Fruit fly (Drosophila melanogaster) whole organism, embryonic: ENCODE measurements around the gene slif.

Source experiments
- ATbp ChIP-seq: fragments of 200-800 bp; sonication (Bioruptor generic); optimal IDR thresholded peaks from 2 replicates; lab custom pipeline; 2017; ENCODE audit warnings: missing biosample characterization, mild to moderate bottlenecking, missing genetic modification characterization, missing genetic modification reagents
- Asciz ChIP-seq: fragments of 200-800 bp; sonication (Bioruptor generic); optimal IDR thresholded peaks from 2 replicates; lab custom pipeline; 2017; ENCODE audit warnings: missing biosample characterization, mild to moderate bottlenecking, missing genetic modification characterization, missing genetic modification reagents
- Awh ChIP-seq: fragments of 200-800 bp; sonication (Bioruptor generic); IDR thresholded peaks from 2 replicates; pipeline ENCODE4, ENCODE4 v1.3.6; 2022; ENCODE audit warnings: missing biosample characterization, missing genetic modification characterization
- CG10543 ChIP-seq: fragments of 200-800 bp; sonication (Bioruptor generic); optimal IDR thresholded peaks from 3 replicates; lab custom pipeline; 2017; ENCODE audit warnings: missing biosample characterization, mild to moderate bottlenecking, missing genetic modification characterization, moderate library complexity
- CG11560 ChIP-seq: fragments of 200-800 bp; sonication (Bioruptor generic); IDR thresholded peaks from 3 replicates; pipeline ENCODE4 v1.3.6; 2022; ENCODE audit warnings: missing biosample characterization, missing genetic modification characterization
- CG12155 ChIP-seq: fragments of 200-800 bp; sonication (Bioruptor generic); optimal IDR thresholded peaks from 3 replicates; lab custom pipeline; 2016; ENCODE audit warnings: missing biosample characterization, missing genetic modification characterization
- CG12942 ChIP-seq: fragments of 200-800 bp; sonication (Bioruptor generic); optimal IDR thresholded peaks from 3 replicates; lab custom pipeline; 2016; ENCODE audit warnings: missing biosample characterization, missing genetic modification characterization
- CG14710 ChIP-seq: fragments of 200-800 bp; sonication (Bioruptor generic); optimal IDR thresholded peaks from 3 replicates; lab custom pipeline; 2019; ENCODE audit warnings: missing biosample characterization, mild to moderate bottlenecking, missing genetic modification characterization, moderate library complexity
- CG1602 ChIP-seq: fragments of 200-800 bp; sonication (Bioruptor generic); optimal IDR thresholded peaks from 3 replicates; lab custom pipeline; 2016; ENCODE audit warnings: missing biosample characterization, missing genetic modification characterization
- CG16863 ChIP-seq: fragments of 200-800 bp; sonication (Bioruptor generic); optimal IDR thresholded peaks from 3 replicates; lab custom pipeline; 2016; ENCODE audit warnings: missing biosample characterization, missing genetic modification characterization
- CG17186 ChIP-seq: fragments of 200-800 bp; sonication (Bioruptor generic); optimal IDR thresholded peaks from 3 replicates; lab custom pipeline; 2017; ENCODE audit warnings: missing biosample characterization, missing genetic modification reagents, missing genetic modification characterization
- CG17359 ChIP-seq: fragments of 200-800 bp; sonication (Bioruptor generic); optimal IDR thresholded peaks from 3 replicates; lab custom pipeline; 2018; ENCODE audit warnings: missing biosample characterization, mild to moderate bottlenecking, missing genetic modification characterization, moderate library complexity
- CG17829 ChIP-seq: fragments of 200-800 bp; optimal IDR thresholded peaks from 2 replicates; lab custom pipeline; 2019; ENCODE audit warnings: missing biosample characterization, mild to moderate bottlenecking, missing genetic modification characterization, moderate library complexity
- CG17912 ChIP-seq: fragments of 200-800 bp; sonication (Bioruptor generic); optimal IDR thresholded peaks from 2 replicates; lab custom pipeline; 2018; ENCODE audit warnings: missing biosample characterization, mild to moderate bottlenecking, missing genetic modification characterization
- CG1832 ChIP-seq: fragments of 200-800 bp; sonication (Bioruptor generic); optimal IDR thresholded peaks from 2 replicates; lab custom pipeline; 2017; ENCODE audit warnings: missing biosample characterization, mild to moderate bottlenecking, missing genetic modification characterization, inconsistent platforms
- CG34224 ChIP-seq: fragments of 200-800 bp; sonication (Bioruptor generic); IDR thresholded peaks from 3 replicates; pipeline ENCODE4 v1.3.6; 2022; ENCODE audit warnings: missing biosample characterization, missing genetic modification characterization; ENCODE audit not compliant: partially characterized antibody
- CG6175 ChIP-seq: fragments of 200-800 bp; sonication (Bioruptor generic); IDR thresholded peaks from 3 replicates; pipeline ENCODE4 v1.3.6; 2022; ENCODE audit warnings: missing biosample characterization, missing genetic modification characterization
- CG7357 ChIP-seq: fragments of 200-800 bp; sonication (Bioruptor generic); IDR thresholded peaks from 3 replicates; pipeline ENCODE4 v1.3.6; 2022; ENCODE audit warnings: missing biosample characterization, missing genetic modification characterization
- CG8765 ChIP-seq: fragments of 200-800 bp; sonication (Bioruptor generic); IDR thresholded peaks from 2 replicates; pipeline ENCODE4 v1.3.6; 2022; ENCODE audit warnings: missing biosample characterization, missing genetic modification characterization
- CG9817 ChIP-seq: fragments of 200-800 bp; sonication (Bioruptor generic); optimal IDR thresholded peaks from 2 replicates; lab custom pipeline; 2018; ENCODE audit warnings: missing biosample characterization, mild to moderate bottlenecking, missing genetic modification characterization, moderate library complexity
- CkIIα-i1 ChIP-seq: fragments of 200-800 bp; sonication (Bioruptor generic); IDR thresholded peaks from 2 replicates; pipeline ENCODE4 v1.3.6; 2022; ENCODE audit warnings: missing biosample characterization, missing genetic modification characterization
- Deaf1 ChIP-seq: fragments of 200-800 bp; optimal IDR thresholded peaks from 3 replicates; lab custom pipeline; 2019; ENCODE audit warnings: missing biosample characterization, mild to moderate bottlenecking, missing genetic modification characterization, moderate library complexity
- Dll ChIP-seq: fragments of 200-800 bp; sonication (Bioruptor generic); IDR thresholded peaks from 4 replicates; pipeline ENCODE4 v1.3.6; 2022; ENCODE audit warnings: missing biosample characterization, missing genetic modification characterization; ENCODE audit not compliant: partially characterized antibody
- E2f2 ChIP-seq: fragments of 200-800 bp; sonication (Bioruptor generic); IDR thresholded peaks from 2 replicates; pipeline ENCODE4 v1.3.6; 2022; ENCODE audit warnings: missing biosample characterization, missing genetic modification characterization
- HHEX ChIP-seq: fragments of 200-800 bp; sonication (Bioruptor generic); optimal IDR thresholded peaks from 3 replicates; lab custom pipeline; 2017; ENCODE audit warnings: missing biosample characterization, mild to moderate bottlenecking, missing genetic modification characterization, missing genetic modification reagents
- Hey ChIP-seq: fragments of 200-800 bp; sonication (Bioruptor generic); optimal IDR thresholded peaks from 3 replicates; lab custom pipeline; 2018; ENCODE audit warnings: missing biosample characterization, mild to moderate bottlenecking, missing genetic modification characterization
- Med ChIP-seq: fragments of 200-800 bp; sonication (Bioruptor generic); peaks from one replicate; lab custom pipeline; 2016; ENCODE audit warnings: missing biosample characterization, missing genetic modification characterization, mild to moderate bottlenecking, inconsistent platforms, moderate library complexity
- Mrtf ChIP-seq: fragments of 200-800 bp; sonication (Bioruptor generic); IDR thresholded peaks from 3 replicates; pipeline ENCODE4 v1.3.6; 2022; ENCODE audit warnings: missing biosample characterization, missing genetic modification characterization
- NK7.1 ChIP-seq: fragments of 200-800 bp; sonication (Bioruptor generic); optimal IDR thresholded peaks from 3 replicates; lab custom pipeline; 2016; ENCODE audit warnings: missing biosample characterization, missing genetic modification characterization
- NfI ChIP-seq: fragments of 200-800 bp; sonication (Bioruptor generic); optimal IDR thresholded peaks from 3 replicates; lab custom pipeline; 2018; ENCODE audit warnings: missing biosample characterization, mild to moderate bottlenecking, missing genetic modification characterization, moderate library complexity
- Ravus ChIP-seq: fragments of 200-800 bp; sonication (Bioruptor generic); IDR thresholded peaks from 2 replicates; pipeline ENCODE4 v1.3.6; 2022; ENCODE audit warnings: missing biosample characterization, missing genetic modification characterization
- TFAM ChIP-seq: fragments of 200-800 bp; sonication (Bioruptor generic); optimal IDR thresholded peaks from 2 replicates; lab custom pipeline; 2017; ENCODE audit warnings: missing biosample characterization, missing genetic modification characterization, inconsistent platforms
- Tbp ChIP-seq: fragments of >200 bp; optimal IDR thresholded peaks from 2 replicates; lab custom pipeline; 2018; ENCODE audit warnings: missing biosample characterization, missing genetic modification characterization
- Trl ChIP-seq, 3 experiments: fragments of >200 bp in 2 of 3; fragments of 200-800 bp in 1 of 3; sonication (Bioruptor generic) in 1 of 3; optimal IDR thresholded peaks; 2 replicates in 1 of 3; 3 replicates in 2 of 3; lab custom pipeline; 2016 to 2017; ENCODE audit warnings: missing biosample characterization in 1 of 3, missing genetic modification characterization in 1 of 3
- ab ChIP-seq: fragments of 200-800 bp; sonication (Bioruptor generic); optimal IDR thresholded peaks from 2 replicates; lab custom pipeline; 2016; ENCODE audit warnings: missing biosample characterization, missing genetic modification characterization
- amos ChIP-seq: fragments of 200-800 bp; sonication (Bioruptor generic); IDR thresholded peaks from 2 replicates; pipeline ENCODE4 v1.3.6; 2022; ENCODE audit warnings: missing biosample characterization, missing genetic modification characterization; ENCODE audit not compliant: partially characterized antibody
- bowl ChIP-seq: fragments of 200-800 bp; sonication (Bioruptor generic); IDR thresholded peaks from 2 replicates; pipeline ENCODE4 v1.3.6; 2022; ENCODE audit warnings: missing biosample characterization, missing genetic modification characterization
- cato ChIP-seq: fragments of 200-800 bp; sonication (Bioruptor generic); optimal IDR thresholded peaks from 2 replicates; lab custom pipeline; 2016; ENCODE audit warnings: missing biosample characterization, missing genetic modification characterization, borderline replicate concordance
- danr ChIP-seq: fragments of 200-800 bp; sonication (Bioruptor generic); IDR thresholded peaks from 2 replicates; pipeline ENCODE4 v1.3.6; 2022; ENCODE audit warnings: missing biosample characterization, missing genetic modification characterization
- fd102C ChIP-seq: fragments of 200-800 bp; sonication (Bioruptor generic); optimal IDR thresholded peaks from 2 replicates; lab custom pipeline; 2018; ENCODE audit warnings: missing biosample characterization, mild to moderate bottlenecking, missing genetic modification characterization, moderate library complexity
- grn ChIP-seq: fragments of 200-800 bp; sonication (Bioruptor generic); optimal IDR thresholded peaks from 3 replicates; lab custom pipeline; 2017; ENCODE audit warnings: missing biosample characterization, missing genetic modification characterization
- ham ChIP-seq: fragments of 200-800 bp; sonication (Bioruptor generic); IDR thresholded peaks from 2 replicates; pipeline ENCODE4 v1.3.6; 2022; ENCODE audit warnings: missing biosample characterization, missing genetic modification characterization
- lilli ChIP-seq: fragments of 200-800 bp; sonication (Bioruptor generic); optimal IDR thresholded peaks from 3 replicates; lab custom pipeline; 2016; ENCODE audit warnings: missing biosample characterization, missing genetic modification characterization
- lov ChIP-seq, 2 experiments: fragments of 200-800 bp in 1 of 2; fragments of >200 bp in 1 of 2; sonication (Bioruptor generic) in 1 of 2; IDR thresholded peaks in 1 of 2; optimal IDR thresholded peaks in 1 of 2; 2 replicates in 1 of 2; 3 replicates in 1 of 2; pipeline versions ENCODE4 v1.3.6 to Lab custom; 2017 to 2022; ENCODE audit warnings: missing biosample characterization in 1 of 2, missing genetic modification characterization in 1 of 2
- pan ChIP-seq, 4 experiments: fragments of >200 bp in 3 of 4; fragments of 200-800 bp in 1 of 4; sonication (Bioruptor generic) in 1 of 4; optimal IDR thresholded peaks in 3 of 4; IDR thresholded peaks in 1 of 4; 2 replicates each; pipeline versions ENCODE4 v1.3.6 to Lab custom; 2017 to 2022; ENCODE audit warnings: missing biosample characterization in 2 of 4, missing genetic modification characterization in 2 of 4, mixed read lengths in 1 of 4
- ro ChIP-seq: fragments of 200-800 bp; sonication (Bioruptor generic); IDR thresholded peaks from 2 replicates; pipeline ENCODE4 v1.3.6; 2022; ENCODE audit warnings: missing biosample characterization, missing genetic modification characterization
- sim ChIP-seq: fragments of 200-800 bp; sonication (Bioruptor generic); IDR thresholded peaks from 2 replicates; pipeline ENCODE4 v1.3.6; 2022; ENCODE audit warnings: missing biosample characterization, missing genetic modification characterization
- wdn ChIP-seq: fragments of 200-800 bp; sonication (Bioruptor generic); IDR thresholded peaks from 2 replicates; pipeline ENCODE4 v1.3.6; 2022; ENCODE audit warnings: missing biosample characterization, missing genetic modification characterization

The slif gene

dm6 chr3L:22871030-22871844 is 9.6 kb upstream of the slif start (continued):
- TF ChIP-seq CG10543 (GFP tag; lab: Kevin White, UChicago) (peak; percentile 62), CG17912 (GFP tag; lab: Kevin White, UChicago) (no peak), grn (GFP tag; lab: Kevin White, UChicago) (no peak), ATbp (GFP tag; lab: Kevin White, UChicago) (no peak), wdn (GFP tag; lab: Robert Waterston, UW) (0 out of 2 replicates have a peak, but pooled peaks have one; percentile 12), CG7357 (GFP tag; lab: Robert Waterston, UW) (no peak), ro (GFP tag; lab: Robert Waterston, UW) (no peak), NfI (GFP tag; lab: Kevin White, UChicago) (no peak), CG6175 (no peak), CG14710 (tag; lab: Kevin White, UChicago) (no peak), NK7.1 (no peak), Mrtf (GFP tag; lab: Robert Waterston, UW) (no peak), CG17829 (tag; lab: Kevin White, UChicago) (no peak), Tbp (GFP tag; lab: Kevin White, UChicago) (no peak), sim (GFP tag; lab: Robert Waterston, UW) (no peak), CG1602 (no peak), ham (GFP tag; lab: Robert Waterston, UW) (no peak), Asciz (no peak), amos (GFP tag; lab: Robert Waterston, UW) (peak; percentile 74), CG17359 (tag; lab: Kevin White, UChicago) (no peak), Awh (no peak), CG12942 (GFP tag; lab: Kevin White, UChicago) (no peak), CkIIα-i1 (GFP tag; lab: Robert Waterston, UW) (no peak), Trl (optimal IDR thresholded peaks at IDR 0.05; lab: Kevin White, UChicago) (no peak), Trl (GFP tag; optimal IDR thresholded peaks at IDR 0.05; lab: Kevin White, UChicago) (no peak), Med (peak; percentile 92), danr (no peak), pan (optimal IDR thresholded peaks at IDR 0.05; lab: Kevin White, UChicago) (no peak), pan (GFP tag; optimal IDR thresholded peaks at IDR 0.05 in 1 of 2, IDR thresholded peaks at IDR 0.05 in 1 of 2) (peak in 1 of 2 experiments; percentile 37), HHEX (GFP tag; lab: Kevin White, UChicago) (no peak), Ravus (no peak), CG34224 (GFP tag; lab: Robert Waterston, UW) (peak; percentile 9; the same call in 2 of the 3 replicates), Hey (no peak), fd102C (GFP tag; lab: Kevin White, UChicago) (no peak), CG12155 (GFP tag; lab: Kevin White, UChicago) (no peak), ab (GFP tag; lab: Kevin White, UChicago) (no peak), CG1832 (no peak), E2f2 (no peak), CG17186 (no peak), CG8765 (GFP tag; lab: Robert Waterston, UW) (no peak), cato (GFP tag; lab: Kevin White, UChicago) (no peak), Deaf1 (tag; lab: Kevin White, UChicago) (no peak), CG16863 (GFP tag; lab: Kevin White, UChicago) (no peak), Dll (GFP tag; lab: Robert Waterston, UW) (peak; percentile 69; the same call in 3 of the 4 replicates), CG9817 (tag; lab: Kevin White, UChicago) (peak; percentile 4), bowl (GFP tag; lab: Robert Waterston, UW) (no peak), lov (optimal IDR thresholded peaks at IDR 0.05; lab: Kevin White, UChicago) (no peak), lov (GFP tag; IDR thresholded peaks at IDR 0.05; lab: Robert Waterston, UW) (no peak), lilli (GFP tag; lab: Kevin White, UChicago) (no peak), CG11560 (tag; lab: Robert Waterston, UW) (no peak), TFAM (no peak)
